Fruit fly (Drosophila melanogaster) Kc167 (cell line): ENCODE measurements around the gene CG15210.

Experiments used
- Sin3A ChIP-seq: fragments of >200 bp; optimal IDR thresholded peaks from 2 replicates; lab custom pipeline; 2018; ENCODE audit warnings: missing external identifiers
- h ChIP-seq: fragments of >200 bp; optimal IDR thresholded peaks from 3 replicates; lab custom pipeline; 2018; ENCODE audit warnings: missing external identifiers
- psq ChIP-seq: fragments of >200 bp; optimal IDR thresholded peaks from 2 replicates; lab custom pipeline; 2017; ENCODE audit warnings: missing external identifiers

dm6 chrX:10876451-10876850, 37.4 kb downstream of the CG15210 start:
- TF ChIP-seq h (lab: Kevin White, UChicago) (no peak), psq (lab: Kevin White, UChicago) (no peak), Sin3A (lab: Kevin White, UChicago) (no peak)
